Worm (Caenorhabditis elegans) whole organism, L4/young adult: ENCODE results near the gene srh-208.

Experiments used
- W03F9.2 ChIP-seq: fragments of 150-350 bp; optimal IDR thresholded peaks from 2 replicates; lab custom pipeline; 2014; ENCODE audit warnings: missing biosample characterization, missing genetic modification characterization
- dao-5 ChIP-seq: sonication (generic microtip); optimal IDR thresholded peaks from 2 replicates; lab custom pipeline; 2016; ENCODE audit warnings: missing genotype, missing genetic modification characterization, moderate library complexity, missing compliant biosample characterization
- him-1 ChIP-seq: sonication (generic microtip); optimal IDR thresholded peaks from 2 replicates; lab custom pipeline; 2016; ENCODE audit warnings: missing genotype, missing genetic modification reagents, missing genetic modification characterization, missing compliant biosample characterization

Gene srh-208

ce11 chrV:19362568-19362967 is 45.4 kb downstream of the srh-208 start, which contains the start of gene C14B4.2:
Gene C14B4.2 (minus strand): TSS chrV:19362668.
- TF ChIP-seq him-1 (tag; lab: Kevin White, UChicago) (no peak), W03F9.2 (no peak), dao-5 (tag; lab: Kevin White, UChicago) (no peak)
